Fruit fly (Drosophila melanogaster): ENCODE data around the gene CG10650.
A peak's percentile ranks its signal among the peaks of the same experiment; 100 is the strongest.

Gene CG10650

DNA sequence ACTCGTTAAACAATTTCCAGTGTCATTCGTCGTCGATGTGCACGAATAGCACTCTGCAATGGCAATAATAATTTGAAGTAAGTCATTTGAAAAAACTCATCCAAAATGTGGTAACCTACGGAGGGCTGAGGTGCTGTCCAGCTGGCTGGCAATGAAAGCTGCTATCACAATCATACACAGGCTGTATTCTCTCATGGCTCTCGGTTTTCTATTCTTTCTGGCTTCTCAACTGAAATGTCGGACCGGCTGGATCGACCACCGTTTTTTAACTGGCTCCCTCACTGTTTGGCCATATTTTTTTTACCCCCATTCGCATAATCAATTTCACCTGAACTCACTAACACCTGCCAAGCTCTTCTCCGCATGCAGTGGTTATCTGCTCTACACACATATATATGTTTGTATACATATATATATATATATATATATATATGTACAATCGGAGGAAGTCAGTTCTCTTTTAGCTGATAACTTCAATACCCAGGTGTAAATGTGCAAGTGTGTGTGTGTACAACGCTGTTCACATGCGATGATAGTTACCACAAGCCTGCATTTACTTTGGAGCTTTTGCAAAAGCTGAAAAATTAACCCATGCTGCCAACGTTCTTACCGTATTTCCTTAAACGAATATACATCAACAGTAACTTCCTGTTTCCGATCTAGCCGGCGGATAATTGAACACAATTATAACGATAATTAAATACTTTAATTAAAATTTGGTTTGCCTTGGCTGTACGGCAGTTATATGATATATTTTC, at the start of gene CG10650:
CG10650 (minus strand) TSS at position 275 of the 758 bp plus-strand sequence.
- no peak for TF ChIP-seq CG5204 (GFP tag; optimal IDR thresholded peaks at IDR 0.05)
- no peak for TF ChIP-seq CG7045 (GFP tag; optimal IDR thresholded peaks at IDR 0.05)
- TF ChIP-seq ovo (GFP tag; optimal IDR thresholded peaks at IDR 0.05) = no peak
- no peak for TF ChIP-seq CG7101 (tag; optimal IDR thresholded peaks at IDR 0.05)
- TF ChIP-seq cic (GFP tag; optimal IDR thresholded peaks at IDR 0.05) = peak; percentile 79
- TF ChIP-seq kay (GFP tag; ENCODE audit: borderline replicate concordance) = peak; percentile 92
- no peak for TF ChIP-seq CG14711 (tag; optimal IDR thresholded peaks at IDR 0.05)
- TF ChIP-seq Mnt (GFP tag; optimal IDR thresholded peaks at IDR 0.05) = peak; percentile 48

DNA sequence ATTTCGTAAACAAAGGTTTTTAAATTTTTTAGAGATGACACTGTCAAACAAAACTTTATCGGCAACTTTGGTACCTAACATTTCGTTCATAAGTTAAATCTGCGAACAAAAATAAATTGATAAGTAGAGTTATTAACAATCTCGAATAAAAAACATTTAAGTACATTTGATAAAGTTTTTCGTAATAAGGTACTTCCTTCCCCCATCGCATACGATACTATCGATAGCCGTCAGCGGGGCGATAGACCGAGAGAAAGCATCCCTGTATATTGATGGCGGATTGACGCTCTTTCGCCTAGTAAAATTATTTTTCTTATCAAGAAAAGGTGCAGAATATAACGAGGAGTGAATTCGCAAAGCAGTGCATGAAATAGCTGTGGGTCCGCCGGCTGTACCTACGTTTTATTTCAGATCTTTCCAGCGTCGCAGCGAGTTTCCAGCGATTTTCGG, 49.4 kb upstream of the CG10650 start, which contains the start of the genes Ttc19 and Acn:
Ttc19 (minus strand) TSS at position 38 of the 450 bp plus-strand sequence.
Acn (plus strand) TSS at position 245 of the 450 bp plus-strand sequence.
- TF ChIP-seq tj (GFP tag; optimal IDR thresholded peaks at IDR 0.05) (peak; percentile 66), Crg-1 (GFP tag; optimal IDR thresholded peaks at IDR 0.05) (peak; percentile 84), CG7101 (tag; optimal IDR thresholded peaks at IDR 0.05) (peak; percentile 89), Hr96 (GFP tag; optimal IDR thresholded peaks at IDR 0.05) (peak; percentile 91), cnc (optimal IDR thresholded peaks at IDR 0.05) (no peak), bab1 (GFP tag; optimal IDR thresholded peaks at IDR 0.05) (peak; percentile 89), pad (GFP tag; optimal IDR thresholded peaks at IDR 0.05) (peak; percentile 66), CG14711 (tag; optimal IDR thresholded peaks at IDR 0.05) (peak; percentile 79), CG7045 (GFP tag; optimal IDR thresholded peaks at IDR 0.05) (peak; percentile 80), CG33017 (tag; optimal IDR thresholded peaks at IDR 0.05) (peak; percentile 75), CG1620 (GFP tag; optimal IDR thresholded peaks at IDR 0.05) (peak; percentile 88), CG5204 (GFP tag; optimal IDR thresholded peaks at IDR 0.05) (no peak), CG11617 (GFP tag; optimal IDR thresholded peaks at IDR 0.05) (peak; percentile 89), Clk (GFP tag; optimal IDR thresholded peaks at IDR 0.05) (peak; percentile 65), cic (GFP tag; optimal IDR thresholded peaks at IDR 0.05) (peak; percentile 25), CG12768 (GFP tag; optimal IDR thresholded peaks at IDR 0.05) (peak; percentile 84), Mnt (GFP tag; optimal IDR thresholded peaks at IDR 0.05) (peak; percentile 79), kay (GFP tag; ENCODE audit: borderline replicate concordance) (no peak), ovo (GFP tag; optimal IDR thresholded peaks at IDR 0.05) (peak; percentile 83), toe (GFP tag; optimal IDR thresholded peaks at IDR 0.05) (peak; percentile 93)

DNA sequence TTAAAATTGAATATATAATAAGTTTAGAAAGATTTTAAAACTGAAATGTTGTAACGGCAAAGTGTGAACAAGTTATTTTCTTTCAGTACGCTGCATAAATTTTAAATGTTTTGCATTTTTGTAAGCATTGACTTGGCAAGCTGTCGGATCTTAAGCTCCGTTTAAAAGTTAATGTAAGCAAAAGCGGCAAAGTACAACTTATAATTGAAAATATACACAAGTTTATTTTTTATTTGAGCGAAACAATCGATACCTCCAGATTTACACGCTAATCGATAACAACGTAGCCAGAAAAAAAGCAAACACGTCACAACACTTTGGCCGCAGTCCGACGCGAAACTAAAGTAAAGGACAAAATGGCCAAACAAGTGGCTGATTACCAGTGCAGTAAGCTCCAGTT, 45.9 kb upstream of the CG10650 start, which contains the start of gene Catsup:
Catsup (plus strand) TSS at position 273 of the 400 bp plus-strand sequence.
- TF ChIP-seq CG7045 (GFP tag; optimal IDR thresholded peaks at IDR 0.05) (no peak), bab1 (GFP tag; optimal IDR thresholded peaks at IDR 0.05) (peak; percentile 2)

DNA sequence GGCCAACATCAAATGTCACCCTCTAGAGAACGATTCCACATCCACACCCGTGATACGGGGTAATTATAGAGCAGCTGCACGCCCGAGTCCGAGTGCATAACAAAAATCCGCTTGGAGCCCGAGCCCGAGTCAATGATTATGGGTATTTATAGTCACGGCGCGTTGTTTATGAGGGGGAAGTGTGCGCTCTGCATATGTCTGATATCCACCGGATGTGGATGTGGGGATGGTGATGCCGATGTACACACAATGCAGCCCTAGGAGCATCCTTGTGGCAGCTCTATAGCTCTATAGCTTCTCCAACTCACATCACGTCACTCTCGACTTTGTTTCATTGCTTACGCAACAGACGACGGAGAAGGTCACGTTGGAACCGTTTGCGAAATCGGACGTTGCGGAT, 41.7 kb upstream of the CG10650 start:
- TF ChIP-seq Mnt (GFP tag; optimal IDR thresholded peaks at IDR 0.05) (no peak), cic (GFP tag; optimal IDR thresholded peaks at IDR 0.05) (no peak), toe (GFP tag; optimal IDR thresholded peaks at IDR 0.05) (no peak), Crg-1 (GFP tag; optimal IDR thresholded peaks at IDR 0.05) (no peak), CG7045 (GFP tag; optimal IDR thresholded peaks at IDR 0.05) (no peak), bab1 (GFP tag; optimal IDR thresholded peaks at IDR 0.05) (no peak), cnc (optimal IDR thresholded peaks at IDR 0.05) (no peak)

DNA sequence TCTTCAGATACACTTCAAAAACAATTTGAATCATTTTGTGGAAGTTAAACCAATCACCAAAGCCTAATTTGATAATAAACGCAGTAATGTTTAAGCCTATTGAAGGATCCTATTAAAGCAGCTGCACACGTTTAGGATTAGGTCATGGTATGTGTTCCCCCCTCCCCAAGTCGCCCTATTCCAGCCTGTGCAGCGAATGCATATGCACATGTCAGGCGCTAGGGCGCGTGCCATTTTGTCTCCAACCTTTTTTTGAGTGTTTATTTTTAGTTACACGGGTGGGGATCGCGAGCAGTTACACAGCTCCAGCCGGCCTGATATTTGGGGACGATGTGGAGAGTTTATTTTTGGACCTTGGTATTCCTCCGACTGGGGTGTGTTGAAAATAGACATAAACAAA, 41.3 kb upstream of the CG10650 start:
- TF ChIP-seq CG7045 (GFP tag; optimal IDR thresholded peaks at IDR 0.05) = no peak
- TF ChIP-seq Crg-1 (GFP tag; optimal IDR thresholded peaks at IDR 0.05) = no peak
- no peak for TF ChIP-seq tj (GFP tag; optimal IDR thresholded peaks at IDR 0.05)
- TF ChIP-seq cnc (optimal IDR thresholded peaks at IDR 0.05) = no peak

DNA sequence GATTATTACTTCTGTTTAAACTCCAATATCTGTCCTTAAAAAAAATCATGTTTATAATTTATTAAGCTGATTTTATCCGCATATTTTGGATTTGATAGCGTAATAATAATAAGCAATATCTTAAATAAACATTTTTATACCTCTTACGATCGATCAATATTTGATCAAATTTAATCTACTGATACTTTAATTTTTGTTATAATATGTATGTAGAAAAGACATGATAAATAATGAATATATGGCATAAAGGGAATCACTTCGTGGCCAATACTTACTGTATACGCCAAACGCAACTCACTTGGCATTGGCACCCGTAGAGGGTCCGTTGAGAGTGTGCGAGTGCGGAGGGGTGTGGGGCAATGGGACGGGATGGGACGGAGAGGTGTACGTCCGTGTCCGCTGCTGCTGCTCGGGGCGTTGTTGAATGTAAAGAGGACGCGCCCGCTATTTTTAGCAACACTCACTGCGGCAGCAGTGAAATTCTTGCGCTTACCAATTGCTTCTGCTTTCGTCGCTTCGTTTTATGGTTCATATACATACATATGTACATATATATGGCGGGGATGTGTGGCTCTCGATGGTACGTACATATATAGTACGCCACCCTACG, 40.5 kb upstream of the CG10650 start:
- no peak for TF ChIP-seq Clk (GFP tag; optimal IDR thresholded peaks at IDR 0.05)
- no peak for TF ChIP-seq pad (GFP tag; optimal IDR thresholded peaks at IDR 0.05)
- no peak for TF ChIP-seq Hr96 (GFP tag; optimal IDR thresholded peaks at IDR 0.05)
- no peak for TF ChIP-seq CG7101 (tag; optimal IDR thresholded peaks at IDR 0.05)
- TF ChIP-seq tj (GFP tag; optimal IDR thresholded peaks at IDR 0.05) = no peak
- no peak for TF ChIP-seq CG11617 (GFP tag; optimal IDR thresholded peaks at IDR 0.05)

DNA sequence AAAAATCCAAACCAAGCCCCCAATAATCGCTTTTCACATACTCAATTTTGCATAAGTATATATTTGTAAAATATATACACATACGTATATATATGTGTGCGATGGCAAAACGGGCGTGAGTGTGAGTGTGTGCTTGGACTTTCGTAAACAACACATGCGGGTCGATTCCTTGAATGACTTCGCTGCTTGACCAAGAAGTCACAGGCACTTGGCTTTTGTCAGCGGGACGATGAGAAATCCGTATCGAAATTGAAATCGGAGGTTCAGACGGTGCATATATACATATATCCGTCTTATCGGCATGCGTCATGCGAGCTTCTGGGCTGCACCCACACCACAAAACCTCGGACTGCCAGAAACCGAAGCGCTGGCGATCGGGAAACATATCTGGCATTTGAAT, 39.3 kb upstream of the CG10650 start:
- TF ChIP-seq kay (GFP tag; ENCODE audit: borderline replicate concordance) = no peak
- TF ChIP-seq CG11617 (GFP tag; optimal IDR thresholded peaks at IDR 0.05) = no peak
- TF ChIP-seq tj (GFP tag; optimal IDR thresholded peaks at IDR 0.05) = peak; percentile 34
